Worm (Caenorhabditis elegans) whole organism, L1 larva: ENCODE results near the gene ZK622.5.

Experiments used
- C04F5.9 ChIP-seq: sonication (generic microtip); optimal IDR thresholded peaks from 2 replicates; lab custom pipeline; 2016; ENCODE audit warnings: missing genetic modification characterization, missing compliant biosample characterization
- C34B4.2 ChIP-seq: sonication (generic microtip); optimal IDR thresholded peaks from 2 replicates; lab custom pipeline; 2017; ENCODE audit warnings: mild to moderate bottlenecking, missing genetic modification characterization, missing compliant biosample characterization
- aha-1 ChIP-seq: fragments of 150-350 bp; optimal IDR thresholded peaks from 2 replicates; lab custom pipeline; 2014; ENCODE audit warnings: missing biosample characterization, missing genetic modification characterization
- alr-1 ChIP-seq: fragments of 200-800 bp; sonication (Bioruptor generic); optimal IDR thresholded peaks from 2 replicates; lab custom pipeline; 2018; ENCODE audit warnings: borderline replicate concordance, mild to moderate bottlenecking, missing genetic modification characterization, missing compliant biosample characterization
- ama-1 ChIP-seq: fragments of 150-350 bp; optimal IDR thresholded peaks from 2 replicates; lab custom pipeline; 2014
- ceh-90 ChIP-seq: sonication (generic microtip); optimal IDR thresholded peaks from 2 replicates; lab custom pipeline; 2016; ENCODE audit warnings: missing genetic modification characterization, missing compliant biosample characterization
- dpl-1 ChIP-seq, 3 experiments: fragments of 150-350 bp in 2 of 3; sonication (generic microtip) in 1 of 3; optimal IDR thresholded peaks; 2 replicates each; lab custom pipeline; 2014 to 2017; ENCODE audit warnings: missing biosample characterization in 3 of 3, missing genetic modification characterization in 3 of 3, missing genetic modification reagents in 3 of 3
- dsc-1 ChIP-seq: sonication (generic microtip); optimal IDR thresholded peaks from 2 replicates; lab custom pipeline; 2016; ENCODE audit warnings: mild to moderate bottlenecking, missing genetic modification characterization, missing compliant biosample characterization
- efl-1 ChIP-seq, 4 experiments: fragments of 150-350 bp; optimal IDR thresholded peaks in 3 of 4; peaks in 1 of 4; 1 replicate in 1 of 4; 2 replicates in 3 of 4; lab custom pipeline; 2014; ENCODE audit warnings: missing biosample characterization in 2 of 4, missing genetic modification characterization in 2 of 4, missing genetic modification reagents in 2 of 4
- egl-13 ChIP-seq: sonication (generic microtip); optimal IDR thresholded peaks from 2 replicates; lab custom pipeline; 2016; ENCODE audit warnings: missing genotype, missing genetic modification reagents, missing genetic modification characterization, missing compliant biosample characterization
- egl-27 ChIP-seq, 2 experiments: fragments of 150-350 bp in 1 of 2; sonication (generic microtip); optimal IDR thresholded peaks; 3 replicates each; lab custom pipeline; 2017 to 2018; ENCODE audit warnings: missing biosample characterization in 2 of 2, missing genetic modification characterization in 2 of 2, missing genetic modification reagents in 2 of 2
- elt-3 ChIP-seq, 6 experiments: fragments of 150-350 bp in 1 of 6; sonication (generic microtip); optimal IDR thresholded peaks; 2 replicates each; lab custom pipeline; 2017 to 2018; ENCODE audit warnings: missing biosample characterization in 6 of 6, missing genetic modification characterization in 6 of 6, inconsistent platforms in 1 of 6
- fkh-10 ChIP-seq: sonication (generic microtip); optimal IDR thresholded peaks from 2 replicates; lab custom pipeline; 2017; ENCODE audit warnings: missing biosample characterization, missing genetic modification reagents, missing genetic modification characterization
- hlh-4 ChIP-seq: sonication (generic microtip); optimal IDR thresholded peaks from 2 replicates; lab custom pipeline; 2016; ENCODE audit warnings: mild to moderate bottlenecking, missing genetic modification characterization, missing compliant biosample characterization
- hpl-2 ChIP-seq: fragments of 150-350 bp; optimal IDR thresholded peaks from 2 replicates; lab custom pipeline; 2014; ENCODE audit warnings: missing biosample characterization, missing genetic modification reagents, missing genetic modification characterization
- isw-1 ChIP-seq: fragments of 200-800 bp; sonication (Bioruptor generic); IDR thresholded peaks from 2 replicates; pipeline ENCODE4 v1.3.6; 2022; ENCODE audit warnings: missing genetic modification characterization, missing compliant biosample characterization
- jun-1 ChIP-seq: fragments of 150-350 bp; optimal IDR thresholded peaks from 2 replicates; lab custom pipeline; 2014; ENCODE audit warnings: missing biosample characterization, missing genetic modification reagents, missing genetic modification characterization
- lin-14 ChIP-seq: fragments of 200-800 bp; sonication (Bioruptor generic); optimal IDR thresholded peaks from 2 replicates; lab custom pipeline; 2018; ENCODE audit warnings: mild to moderate bottlenecking, missing genetic modification characterization, moderate library complexity, missing compliant biosample characterization
- lin-35 ChIP-seq, 2 experiments: fragments of 150-350 bp; optimal IDR thresholded peaks; 2 replicates each; lab custom pipeline; 2014; ENCODE audit warnings: missing biosample characterization in 2 of 2, missing genetic modification characterization in 2 of 2, missing genetic modification reagents in 2 of 2
- lir-3 ChIP-seq: sonication (generic microtip); optimal IDR thresholded peaks from 2 replicates; lab custom pipeline; 2016; ENCODE audit warnings: mild to moderate bottlenecking, missing genetic modification characterization, moderate library complexity, missing compliant biosample characterization; ENCODE audit not compliant: poor library complexity
- lsy-2 ChIP-seq, 2 experiments: fragments of 150-350 bp; optimal IDR thresholded peaks; 2 replicates each; lab custom pipeline; 2014; ENCODE audit warnings: missing biosample characterization in 2 of 2, missing genetic modification characterization in 2 of 2
- mab-9 ChIP-seq: fragments of 200-800 bp; sonication (Bioruptor generic); IDR thresholded peaks from 2 replicates; pipeline ENCODE4 v1.3.6; 2022; ENCODE audit warnings: missing genetic modification reagents, missing genetic modification characterization, missing compliant biosample characterization
- nhr-11 ChIP-seq: fragments of 150-350 bp; optimal IDR thresholded peaks from 2 replicates; lab custom pipeline; 2014; ENCODE audit warnings: missing biosample characterization, missing genetic modification characterization
- nhr-19 ChIP-seq: fragments of 200-800 bp; sonication (Bioruptor generic); conservative IDR thresholded peaks from 2 replicates; pipeline ENCODE4 v1.3.6; 2022; ENCODE audit warnings: missing genetic modification characterization, missing compliant biosample characterization
- nhr-20 ChIP-seq: sonication (generic microtip); optimal IDR thresholded peaks from 2 replicates; lab custom pipeline; 2016; ENCODE audit warnings: mild to moderate bottlenecking, missing genetic modification characterization, missing compliant biosample characterization
- nhr-237 ChIP-seq: fragments of 150-350 bp; optimal IDR thresholded peaks from 2 replicates; lab custom pipeline; 2014; ENCODE audit warnings: missing biosample characterization, missing genetic modification characterization
- nhr-28 ChIP-seq: fragments of 150-350 bp; optimal IDR thresholded peaks from 2 replicates; lab custom pipeline; 2014; ENCODE audit warnings: missing biosample characterization, missing genetic modification characterization
- nhr-71 ChIP-seq: sonication (generic microtip); optimal IDR thresholded peaks from 2 replicates; lab custom pipeline; 2016; ENCODE audit warnings: mild to moderate bottlenecking, missing genetic modification characterization, moderate library complexity, missing compliant biosample characterization
- nhr-77 ChIP-seq: fragments of 150-350 bp; optimal IDR thresholded peaks from 2 replicates; lab custom pipeline; 2014; ENCODE audit warnings: missing biosample characterization, missing genetic modification characterization
- nhr-84 ChIP-seq: sonication (generic microtip); optimal IDR thresholded peaks from 2 replicates; lab custom pipeline; 2017; ENCODE audit warnings: missing biosample characterization, missing genetic modification characterization
- nhr-85 ChIP-seq: sonication (generic microtip); peaks from one replicate; lab custom pipeline; 2016; ENCODE audit warnings: missing genetic modification characterization, inconsistent platforms, missing compliant biosample characterization
- snpc-4 ChIP-seq: fragments of 150-350 bp; optimal IDR thresholded peaks from 2 replicates; lab custom pipeline; 2014; ENCODE audit warnings: missing biosample characterization, missing genetic modification characterization
- sox-4 ChIP-seq: sonication (generic microtip); optimal IDR thresholded peaks from 2 replicates; lab custom pipeline; 2016; ENCODE audit warnings: missing genetic modification characterization, missing compliant biosample characterization
- sptf-1 ChIP-seq: fragments of 150-350 bp; optimal IDR thresholded peaks from 2 replicates; lab custom pipeline; 2014; ENCODE audit warnings: missing biosample characterization, missing genetic modification characterization
- sup-37 ChIP-seq: fragments of 200-800 bp; sonication (Bioruptor generic); optimal IDR thresholded peaks from 2 replicates; lab custom pipeline; 2018; ENCODE audit warnings: mild to moderate bottlenecking, missing genetic modification characterization, missing compliant biosample characterization
- swsn-7 ChIP-seq: sonication (generic microtip); optimal IDR thresholded peaks from 2 replicates; lab custom pipeline; 2016; ENCODE audit warnings: missing genetic modification characterization, missing compliant biosample characterization
- tlp-1 ChIP-seq: fragments of 150-350 bp; optimal IDR thresholded peaks from 2 replicates; lab custom pipeline; 2014; ENCODE audit warnings: missing biosample characterization, missing genetic modification characterization
- unc-30 ChIP-seq: sonication (generic microtip); optimal IDR thresholded peaks from 2 replicates; lab custom pipeline; 2017; ENCODE audit warnings: missing biosample characterization, missing genetic modification characterization
- unc-86 ChIP-seq: sonication (generic microtip); optimal IDR thresholded peaks from 2 replicates; lab custom pipeline; 2016; ENCODE audit warnings: missing genetic modification characterization, missing compliant biosample characterization
- unc-98 ChIP-seq: fragments of 200-800 bp; sonication (Bioruptor generic); IDR thresholded peaks from 2 replicates; pipeline ENCODE4 v1.3.6; 2022; ENCODE audit warnings: missing genetic modification characterization, missing compliant biosample characterization
- vab-15 ChIP-seq: sonication (generic microtip); optimal IDR thresholded peaks from 2 replicates; lab custom pipeline; 2017; ENCODE audit warnings: missing genotype, mild to moderate bottlenecking, missing genetic modification characterization, missing compliant biosample characterization
- xbp-1 ChIP-seq: sonication (generic microtip); optimal IDR thresholded peaks from 2 replicates; lab custom pipeline; 2016; ENCODE audit warnings: missing genetic modification characterization, missing compliant biosample characterization
- ztf-11 ChIP-seq, 2 experiments: sonication (generic microtip); optimal IDR thresholded peaks; 2 replicates each; lab custom pipeline; 2016 to 2017; ENCODE audit warnings: missing genetic modification characterization in 2 of 2, missing biosample characterization in 1 of 2, missing compliant biosample characterization in 1 of 2
- ztf-4 ChIP-seq: fragments of 150-350 bp; optimal IDR thresholded peaks from 2 replicates; lab custom pipeline; 2014; ENCODE audit warnings: missing biosample characterization, missing genetic modification characterization

ZK622.5 gene

DNA sequence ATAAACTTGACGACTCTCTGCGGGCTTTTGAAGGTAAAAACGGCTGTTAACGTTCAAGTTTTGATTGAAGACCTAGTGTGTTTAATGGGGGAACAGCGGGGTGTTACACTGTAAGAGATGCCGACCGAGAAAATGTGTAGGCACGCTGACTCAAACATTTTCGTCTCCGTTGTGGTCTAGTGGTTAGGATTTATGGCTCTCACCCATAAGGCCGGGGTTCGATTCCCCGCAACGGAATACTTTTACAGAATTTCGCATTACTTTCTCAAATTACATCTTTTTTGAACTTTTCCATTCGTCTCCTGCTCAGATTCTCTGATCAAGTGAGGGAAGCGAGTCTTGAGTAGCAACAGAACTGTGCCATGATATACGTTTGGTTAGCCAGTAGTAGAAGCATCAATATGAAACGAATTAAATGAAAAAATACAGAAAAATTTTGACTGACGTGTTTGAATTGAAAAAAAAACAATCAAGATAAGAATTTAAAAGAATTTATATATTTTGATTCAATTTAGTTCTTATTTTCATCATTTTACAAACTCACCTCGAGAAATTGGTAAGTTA is 4.1 kb downstream of the ZK622.5 start, which contains the start of gene ZK622.1 (continued):
- TF ChIP-seq mab-9 (GFP tag; lab: Robert Waterston, UW), result no peak
- TF ChIP-seq lin-14 (GFP tag; lab: Kevin White, UChicago), result peak; percentile 33
- no peak for TF ChIP-seq snpc-4 (tag; lab: Kevin White, UChicago)
- no peak for TF ChIP-seq C04F5.9
- no peak for TF ChIP-seq xbp-1 (tag; lab: Kevin White, UChicago)
- TF ChIP-seq unc-86 (tag; lab: Kevin White, UChicago), result no peak
- no peak for TF ChIP-seq unc-30 (tag; lab: Kevin White, UChicago)
- no peak for TF ChIP-seq isw-1
- no peak for TF ChIP-seq nhr-11 (tag; lab: Kevin White, UChicago)
- no peak for TF ChIP-seq vab-15 (tag; lab: Kevin White, UChicago)
- TF ChIP-seq ceh-90 (tag; lab: Kevin White, UChicago), result no peak
- no peak for TF ChIP-seq fkh-10 (GFP tag; lab: Kevin White, UChicago)
- no peak for TF ChIP-seq tlp-1
- no peak for TF ChIP-seq C34B4.2
- peak; percentile 44 for TF ChIP-seq nhr-71
- TF ChIP-seq sup-37 (GFP tag; lab: Kevin White, UChicago), result no peak
- TF ChIP-seq sox-4 (tag; lab: Kevin White, UChicago), result no peak
- no peak for TF ChIP-seq unc-98 (GFP tag; lab: Robert Waterston, UW)
- no peak for TF ChIP-seq nhr-84 (tag; lab: Kevin White, UChicago)
- TF ChIP-seq ama-1 (lab: Kevin White, UChicago), result no peak
- TF ChIP-seq lin-35 (GFP tag; optimal IDR thresholded peaks at IDR 0.05; lab: Kevin White, UChicago), result peak in 1 of 2 experiments; percentile 57
- peak; percentile 54 for TF ChIP-seq nhr-19 (GFP tag; lab: Robert Waterston, UW)
- no peak for TF ChIP-seq alr-1
- no peak for TF ChIP-seq lir-3 (tag; lab: Kevin White, UChicago)
- TF ChIP-seq hpl-2 (GFP tag; lab: Kevin White, UChicago), result no peak
- TF ChIP-seq efl-1 (optimal IDR thresholded peaks at IDR 0.05; lab: Kevin White, UChicago), result peak; percentile 1 to 35
- TF ChIP-seq efl-1 (GFP tag; optimal IDR thresholded peaks at IDR 0.05 in 1 of 2; lab: Kevin White, UChicago), result peak in 1 of 2 experiments; percentile 61
- TF ChIP-seq jun-1 (tag; lab: Kevin White, UChicago), result no peak
- no peak for TF ChIP-seq ztf-11 (tag; optimal IDR thresholded peaks at IDR 0.05; lab: Kevin White, UChicago)
- TF ChIP-seq dsc-1 (tag; lab: Kevin White, UChicago), result peak; percentile 5
- TF ChIP-seq aha-1 (tag; lab: Kevin White, UChicago), result no peak
- TF ChIP-seq egl-13 (tag; lab: Kevin White, UChicago), result no peak
- no peak for TF ChIP-seq egl-27 (tag; optimal IDR thresholded peaks at IDR 0.05; lab: Kevin White, UChicago)
- TF ChIP-seq lsy-2 (tag; optimal IDR thresholded peaks at IDR 0.05; lab: Kevin White, UChicago), result peak in 1 of 2 experiments; percentile 31
- TF ChIP-seq swsn-7, result peak; percentile 17
- peak; percentile 49 for TF ChIP-seq nhr-85 (tag; lab: Kevin White, UChicago)
- no peak for TF ChIP-seq nhr-77
- TF ChIP-seq hlh-4 (tag; lab: Kevin White, UChicago), result no peak
- TF ChIP-seq nhr-20 (tag; lab: Kevin White, UChicago), result peak; percentile 13
- TF ChIP-seq sptf-1 (tag; lab: Kevin White, UChicago), result no peak
- TF ChIP-seq elt-3 (tag; optimal IDR thresholded peaks at IDR 0.05; lab: Kevin White, UChicago), result no peak
- no peak for TF ChIP-seq ztf-4 (tag; lab: Kevin White, UChicago)
- TF ChIP-seq nhr-237 (tag; lab: Kevin White, UChicago), result no peak
- TF ChIP-seq dpl-1 (GFP tag; optimal IDR thresholded peaks at IDR 0.05; lab: Kevin White, UChicago), result no peak
- TF ChIP-seq nhr-28 (tag; lab: Kevin White, UChicago), result no peak
